Worm (Caenorhabditis elegans): ENCODE measurements around the gene Y50D4A.6.

DNA sequence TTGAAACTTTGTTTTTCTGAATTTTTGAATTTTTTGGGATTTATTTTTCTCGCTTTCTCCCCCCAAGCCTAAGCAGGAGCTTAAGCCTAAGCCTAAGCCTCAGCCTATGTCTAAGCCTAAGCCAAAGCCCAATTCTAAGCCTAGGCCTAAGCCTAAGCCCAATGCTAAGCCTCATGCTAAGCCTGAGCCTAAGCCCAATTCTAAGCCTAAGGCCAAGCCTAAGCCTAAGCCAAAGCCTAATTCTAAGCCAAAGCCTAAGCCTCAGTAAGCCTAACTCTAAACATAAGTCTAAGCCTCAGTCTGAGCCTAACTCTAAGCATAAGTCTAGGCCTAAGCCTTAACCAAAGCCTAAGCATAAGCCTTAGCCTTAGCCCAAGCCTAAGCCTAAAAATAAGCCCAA, 43.4 kb upstream of the Y50D4A.6 start:
- no peak for TF ChIP-seq snpc-3.4 (tag; optimal IDR thresholded peaks at IDR 0.05)
- no peak for TF ChIP-seq cebp-1 (GFP tag; IDR thresholded peaks at IDR 0.05)
- TF ChIP-seq cebp-1 (tag; optimal IDR thresholded peaks at IDR 0.05), result no peak
- no peak for TF ChIP-seq lin-40 (tag; optimal IDR thresholded peaks at IDR 0.05)
- no peak for TF ChIP-seq F33H1.4 (GFP tag; IDR thresholded peaks at IDR 0.05)
- no peak for TF ChIP-seq C17E4.6 (GFP tag; IDR thresholded peaks at IDR 0.05)
- TF ChIP-seq sptf-2 (GFP tag; optimal IDR thresholded peaks at IDR 0.05), result no peak

Data from whole organism, young adult.